Worm (Caenorhabditis elegans): Measurements from ENCODE around the gene ceh-36.

Gene ceh-36

ce11 chrX:14146740-14147140, 39.6 kb downstream of the ceh-36 start (continued):
- no peak for TF ChIP-seq nhr-237 (tag; optimal IDR thresholded peaks at IDR 0.05)
- no peak for TF ChIP-seq ceh-16 (tag; optimal IDR thresholded peaks at IDR 0.05)
- TF ChIP-seq nhr-11 (tag; optimal IDR thresholded peaks at IDR 0.05), result peak; percentile 43
- TF ChIP-seq ceh-28 (tag; optimal IDR thresholded peaks at IDR 0.05), result peak; percentile 81
- TF ChIP-seq tbx-2 (tag; optimal IDR thresholded peaks at IDR 0.05), result peak; percentile 47
- TF ChIP-seq eor-1 (tag; optimal IDR thresholded peaks at IDR 0.05), result peak in 1 of 2 experiments; percentile 47
- no peak for TF ChIP-seq daf-12 (tag; optimal IDR thresholded peaks at IDR 0.05)
- peak; percentile 53 for TF ChIP-seq pqm-1 (tag; optimal IDR thresholded peaks at IDR 0.05)
- peak; percentile 22 for TF ChIP-seq lin-15B (tag; optimal IDR thresholded peaks at IDR 0.05)
- TF ChIP-seq unc-62 (GFP tag; optimal IDR thresholded peaks at IDR 0.05), result peak; percentile 56
- TF ChIP-seq aly-2 (tag; optimal IDR thresholded peaks at IDR 0.05), result no peak
- no peak for TF ChIP-seq nhr-28 (tag; optimal IDR thresholded peaks at IDR 0.05)
- no peak for TF ChIP-seq mml-1 (tag; optimal IDR thresholded peaks at IDR 0.05)
- TF ChIP-seq ceh-82 (tag; optimal IDR thresholded peaks at IDR 0.05), result no peak
- TF ChIP-seq nhr-43 (tag; optimal IDR thresholded peaks at IDR 0.05; ENCODE audit: poor library complexity, severe bottlenecking), result peak; percentile 56
- TF ChIP-seq fos-1 (tag; optimal IDR thresholded peaks at IDR 0.05), result no peak
- no peak for TF ChIP-seq elt-3 (tag; optimal IDR thresholded peaks at IDR 0.05)
- no peak for TF ChIP-seq zag-1 (tag; optimal IDR thresholded peaks at IDR 0.05)
- TF ChIP-seq hmg-11 (tag; optimal IDR thresholded peaks at IDR 0.05), result peak; percentile 78
- TF ChIP-seq ZK546.5 (tag; optimal IDR thresholded peaks at IDR 0.05), result no peak
- peak; percentile 81 for TF ChIP-seq skn-1 (tag; optimal IDR thresholded peaks at IDR 0.05)

- no peak for TF ChIP-seq nhr-77 (tag; optimal IDR thresholded peaks at IDR 0.05)
- TF ChIP-seq pha-4 (tag; optimal IDR thresholded peaks at IDR 0.05), result peak; percentile 57
- no peak for TF ChIP-seq nhr-23 (tag; optimal IDR thresholded peaks at IDR 0.05)
- TF ChIP-seq elt-2 (tag; optimal IDR thresholded peaks at IDR 0.05), result peak; percentile 1
Observed at ce11 chrX:14145634-14146033, 40.7 kb downstream of the ceh-36 start.

- TF ChIP-seq lin-15B (tag; optimal IDR thresholded peaks at IDR 0.05), result no peak
- no peak for TF ChIP-seq tbx-2 (tag; optimal IDR thresholded peaks at IDR 0.05)
- no peak for TF ChIP-seq fos-1 (tag; optimal IDR thresholded peaks at IDR 0.05)
- TF ChIP-seq nhr-77 (tag; optimal IDR thresholded peaks at IDR 0.05), result no peak
- TF ChIP-seq ceh-16 (tag; optimal IDR thresholded peaks at IDR 0.05), result no peak
- no peak for TF ChIP-seq elt-1 (tag; optimal IDR thresholded peaks at IDR 0.05)
- no peak for TF ChIP-seq unc-39 (tag; optimal IDR thresholded peaks at IDR 0.05)
- TF ChIP-seq fkh-2 (tag; optimal IDR thresholded peaks at IDR 0.05), result no peak
- no peak for TF ChIP-seq nhr-12 (tag; optimal IDR thresholded peaks at IDR 0.05)
- TF ChIP-seq ceh-9 (tag; optimal IDR thresholded peaks at IDR 0.05), result no peak
- TF ChIP-seq ama-1 (optimal IDR thresholded peaks at IDR 0.05), result no peak
- TF ChIP-seq lsy-12 (tag; optimal IDR thresholded peaks at IDR 0.05), result no peak
- no peak for TF ChIP-seq elt-2 (tag; optimal IDR thresholded peaks at IDR 0.05)
- TF ChIP-seq skn-1 (tag; optimal IDR thresholded peaks at IDR 0.05), result no peak
- TF ChIP-seq mml-1 (tag; optimal IDR thresholded peaks at IDR 0.05), result no peak
- TF ChIP-seq zag-1 (tag; optimal IDR thresholded peaks at IDR 0.05), result no peak
- TF ChIP-seq nhr-237 (tag; optimal IDR thresholded peaks at IDR 0.05), result no peak
Observed at ce11 chrX:14141896-14142392, 44.4 kb downstream of the ceh-36 start, which contains the start of gene ceh-89. TSS of gene ceh-89 (plus strand) at chrX:14141946.

ce11 chrX:14141344-14141841, 45.0 kb downstream of the ceh-36 start:
- no peak for TF ChIP-seq nhr-67 (tag; optimal IDR thresholded peaks at IDR 0.05)
- no peak for TF ChIP-seq nhr-23 (tag; optimal IDR thresholded peaks at IDR 0.05)
- TF ChIP-seq daf-12 (tag; optimal IDR thresholded peaks at IDR 0.05), result no peak
- TF ChIP-seq ZK546.5 (tag; optimal IDR thresholded peaks at IDR 0.05), result no peak
- no peak for TF ChIP-seq aly-2 (tag; optimal IDR thresholded peaks at IDR 0.05)
- TF ChIP-seq elt-2 (tag; optimal IDR thresholded peaks at IDR 0.05), result no peak
- no peak for TF ChIP-seq hmg-11 (tag; optimal IDR thresholded peaks at IDR 0.05)
- TF ChIP-seq nhr-11 (tag; optimal IDR thresholded peaks at IDR 0.05), result no peak
- no peak for TF ChIP-seq lsy-12 (tag; optimal IDR thresholded peaks at IDR 0.05)
- no peak for TF ChIP-seq nhr-77 (tag; optimal IDR thresholded peaks at IDR 0.05)
- no peak for TF ChIP-seq skn-1 (tag; optimal IDR thresholded peaks at IDR 0.05)
- TF ChIP-seq egl-5 (tag; optimal IDR thresholded peaks at IDR 0.05), result no peak
- TF ChIP-seq ceh-82 (tag; optimal IDR thresholded peaks at IDR 0.05), result no peak
- TF ChIP-seq lin-39 (tag; optimal IDR thresholded peaks at IDR 0.05), result no peak
- no peak for TF ChIP-seq nfya-1 (tag; optimal IDR thresholded peaks at IDR 0.05; ENCODE audit: insufficient read depth)
- no peak for TF ChIP-seq R02D3.7 (tag; optimal IDR thresholded peaks at IDR 0.05)

Data from whole organism, L3 larva.